Worm (Caenorhabditis elegans) whole organism, L2 larva: ENCODE data around the gene B0496.1.

Experiments
- C34F6.9 ChIP-seq: fragments of 150-350 bp; optimal IDR thresholded peaks from 2 replicates; lab custom pipeline; 2014; ENCODE audit warnings: missing biosample characterization, missing genetic modification characterization
- F13H6.1 ChIP-seq: sonication (generic microtip); optimal IDR thresholded peaks from 2 replicates; lab custom pipeline; 2016; ENCODE audit warnings: missing genetic modification characterization, missing compliant biosample characterization
- R02D3.7 ChIP-seq: fragments of 150-350 bp; optimal IDR thresholded peaks from 2 replicates; lab custom pipeline; 2014; ENCODE audit warnings: missing biosample characterization, missing genetic modification characterization
- Y55F3AM.14 ChIP-seq: fragments of 200-800 bp; sonication (Bioruptor generic); optimal IDR thresholded peaks from 2 replicates; lab custom pipeline; 2018; ENCODE audit warnings: mild to moderate bottlenecking, missing genetic modification characterization, missing compliant biosample characterization
- ZK546.5 ChIP-seq: sonication (generic microtip); optimal IDR thresholded peaks from 2 replicates; lab custom pipeline; 2017; ENCODE audit warnings: missing biosample characterization, missing genetic modification characterization
- alr-1 ChIP-seq: fragments of 150-350 bp; optimal IDR thresholded peaks from 2 replicates; lab custom pipeline; 2014; ENCODE audit warnings: missing biosample characterization, missing genetic modification characterization
- ama-1 ChIP-seq: fragments of 150-350 bp; optimal IDR thresholded peaks from 2 replicates; lab custom pipeline; 2018; ENCODE audit warnings: inconsistent platforms
- blmp-1 ChIP-seq: sonication (generic microtip); optimal IDR thresholded peaks from 2 replicates; lab custom pipeline; 2017; ENCODE audit warnings: missing genetic modification characterization, mild to moderate bottlenecking, missing compliant biosample characterization, antibody characterized with exemption, moderate library complexity; ENCODE audit not compliant: insufficient read depth
- ceh-16 ChIP-seq: fragments of 150-350 bp; optimal IDR thresholded peaks from 2 replicates; lab custom pipeline; 2014; ENCODE audit warnings: missing biosample characterization, missing genetic modification characterization
- ceh-82 ChIP-seq: fragments of 150-350 bp; optimal IDR thresholded peaks from 2 replicates; lab custom pipeline; 2014; ENCODE audit warnings: missing biosample characterization, missing genetic modification characterization
- crh-2 ChIP-seq: sonication (generic microtip); optimal IDR thresholded peaks from 2 replicates; lab custom pipeline; 2017; ENCODE audit warnings: missing biosample characterization, missing genetic modification characterization
- dmd-4 ChIP-seq: sonication (generic microtip); optimal IDR thresholded peaks from 2 replicates; lab custom pipeline; 2017; ENCODE audit warnings: missing biosample characterization, missing genetic modification characterization
- egl-27 ChIP-seq: sonication (generic microtip); optimal IDR thresholded peaks from 3 replicates; lab custom pipeline; 2017; ENCODE audit warnings: missing biosample characterization, missing genetic modification reagents, missing genetic modification characterization
- elt-1 ChIP-seq: fragments of 150-350 bp; optimal IDR thresholded peaks from 2 replicates; lab custom pipeline; 2014; ENCODE audit warnings: missing biosample characterization, missing genetic modification characterization
- elt-3 ChIP-seq: sonication (generic microtip); optimal IDR thresholded peaks from 2 replicates; lab custom pipeline; 2017; ENCODE audit warnings: missing biosample characterization, missing genetic modification characterization
- fos-1 ChIP-seq: fragments of 150-350 bp; optimal IDR thresholded peaks from 2 replicates; lab custom pipeline; 2014; ENCODE audit warnings: missing biosample characterization, missing genetic modification characterization
- lin-11 ChIP-seq: fragments of 150-350 bp; sonication (generic microtip); optimal IDR thresholded peaks from 2 replicates; lab custom pipeline; 2014; ENCODE audit warnings: missing biosample characterization, missing genetic modification characterization, inconsistent platforms, mixed read lengths
- lin-13 ChIP-seq: fragments of 150-350 bp; optimal IDR thresholded peaks from 2 replicates; lab custom pipeline; 2014; ENCODE audit warnings: missing biosample characterization, missing genetic modification reagents, missing genetic modification characterization
- lin-39 ChIP-seq: fragments of 150-350 bp; optimal IDR thresholded peaks from 2 replicates; lab custom pipeline; 2014; ENCODE audit warnings: missing biosample characterization, missing genetic modification reagents, missing genetic modification characterization
- mab-5 ChIP-seq: fragments of 150-350 bp; optimal IDR thresholded peaks from 2 replicates; lab custom pipeline; 2014; ENCODE audit warnings: missing biosample characterization, missing genetic modification characterization
- mbf-1 ChIP-seq: sonication (generic microtip); optimal IDR thresholded peaks from 2 replicates; lab custom pipeline; 2017; ENCODE audit warnings: missing biosample characterization, missing genetic modification characterization
- mdl-1 ChIP-seq, 2 experiments: fragments of 150-350 bp in 1 of 2; sonication (generic microtip) in 1 of 2; optimal IDR thresholded peaks; 2 replicates each; lab custom pipeline; 2017; ENCODE audit warnings: missing biosample characterization in 2 of 2, missing genetic modification characterization in 2 of 2
- nhr-10 ChIP-seq: sonication (generic microtip); optimal IDR thresholded peaks from 2 replicates; lab custom pipeline; 2017; ENCODE audit warnings: missing biosample characterization, missing genetic modification characterization
- nhr-11 ChIP-seq: fragments of 150-350 bp; optimal IDR thresholded peaks from 2 replicates; lab custom pipeline; 2014; ENCODE audit warnings: missing biosample characterization, missing genetic modification characterization
- nhr-12 ChIP-seq: fragments of 150-350 bp; optimal IDR thresholded peaks from 2 replicates; lab custom pipeline; 2014; ENCODE audit warnings: missing biosample characterization, missing genetic modification characterization
- nhr-129 ChIP-seq: fragments of 150-350 bp; optimal IDR thresholded peaks from 2 replicates; lab custom pipeline; 2014; ENCODE audit warnings: missing biosample characterization, missing genetic modification characterization
- nhr-23 ChIP-seq: fragments of 150-350 bp; optimal IDR thresholded peaks from 2 replicates; lab custom pipeline; 2014; ENCODE audit warnings: missing biosample characterization, missing genetic modification reagents, missing genetic modification characterization
- nhr-237 ChIP-seq: fragments of 150-350 bp; optimal IDR thresholded peaks from 2 replicates; lab custom pipeline; 2014; ENCODE audit warnings: missing biosample characterization, missing genetic modification characterization
- nhr-77 ChIP-seq: fragments of 150-350 bp; optimal IDR thresholded peaks from 2 replicates; lab custom pipeline; 2014; ENCODE audit warnings: missing biosample characterization, missing genetic modification characterization
- peb-1 ChIP-seq: fragments of 150-350 bp; optimal IDR thresholded peaks from 2 replicates; lab custom pipeline; 2014; ENCODE audit warnings: missing biosample characterization, missing genetic modification characterization
- sem-4 ChIP-seq: fragments of 150-350 bp; optimal IDR thresholded peaks from 2 replicates; lab custom pipeline; 2014; ENCODE audit warnings: missing biosample characterization, missing genetic modification reagents, missing genetic modification characterization
- sma-3 ChIP-seq: sonication (generic microtip); optimal IDR thresholded peaks from 2 replicates; lab custom pipeline; 2016; ENCODE audit warnings: missing genetic modification reagents, missing genetic modification characterization, missing compliant biosample characterization
- sma-9 ChIP-seq, 2 experiments: fragments of 150-350 bp in 1 of 2; sonication (generic microtip) in 1 of 2; optimal IDR thresholded peaks; 2 replicates each; lab custom pipeline; 2014 to 2016; ENCODE audit warnings: missing genetic modification characterization in 2 of 2, mild to moderate bottlenecking in 1 of 2, missing biosample characterization in 1 of 2, missing compliant biosample characterization in 1 of 2, missing genetic modification reagents in 1 of 2, moderate library complexity in 1 of 2
- snpc-4 ChIP-seq: fragments of 150-350 bp; optimal IDR thresholded peaks from 2 replicates; lab custom pipeline; 2014; ENCODE audit warnings: missing biosample characterization, missing genetic modification characterization
- unc-39 ChIP-seq: fragments of 150-350 bp; optimal IDR thresholded peaks from 2 replicates; lab custom pipeline; 2014; ENCODE audit warnings: missing biosample characterization, missing genetic modification characterization
- unc-55 ChIP-seq: fragments of 150-350 bp; sonication (generic microtip); optimal IDR thresholded peaks from 3 replicates; lab custom pipeline; 2014; ENCODE audit warnings: missing biosample characterization, missing genetic modification reagents, missing genetic modification characterization
- unc-62 ChIP-seq: fragments of 150-350 bp; optimal IDR thresholded peaks from 2 replicates; lab custom pipeline; 2014; ENCODE audit warnings: missing biosample characterization, missing genetic modification reagents, missing genetic modification characterization
- zag-1 ChIP-seq: fragments of 150-350 bp; optimal IDR thresholded peaks from 2 replicates; lab custom pipeline; 2014; ENCODE audit warnings: missing biosample characterization, missing genetic modification characterization
- ztf-1 ChIP-seq: fragments of 200-800 bp; sonication (Bioruptor generic); conservative IDR thresholded peaks from 2 replicates; pipeline ENCODE4 v1.3.6; 2022; ENCODE audit warnings: missing genetic modification characterization, missing compliant biosample characterization
- ztf-11 ChIP-seq: sonication (generic microtip); optimal IDR thresholded peaks from 2 replicates; lab custom pipeline; 2017; ENCODE audit warnings: missing biosample characterization, missing genetic modification characterization
- ztf-4 ChIP-seq: fragments of 150-350 bp; optimal IDR thresholded peaks from 2 replicates; lab custom pipeline; 2014; ENCODE audit warnings: missing biosample characterization, missing genetic modification characterization

Gene B0496.1

DNA sequence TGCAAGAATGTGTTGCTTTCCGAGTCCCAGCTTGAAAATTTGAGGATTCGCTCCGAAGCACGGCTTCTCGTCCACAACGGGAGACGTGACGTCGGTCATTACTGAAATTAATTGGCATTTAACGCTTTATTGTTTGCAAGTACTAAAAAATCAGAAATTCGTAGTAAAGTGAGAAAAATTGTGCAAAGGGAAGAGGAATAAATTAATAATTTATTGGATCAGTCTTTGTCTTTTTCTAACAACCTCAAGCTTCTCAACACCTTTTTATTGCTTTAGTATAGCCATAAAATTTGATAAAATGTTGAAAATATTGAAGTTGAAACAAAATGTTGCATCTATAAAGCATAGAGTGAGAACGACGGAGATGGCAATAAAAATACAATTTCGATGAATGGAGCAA lies 5.2 kb downstream of the B0496.1 start, which contains the start of gene tes-1:
Gene tes-1 (minus strand): TSS at position 101 of the 400 bp plus-strand sequence.
- TF ChIP-seq lin-39 (tag; lab: Kevin White, UChicago) (no peak), ztf-4 (tag; lab: Kevin White, UChicago) (no peak), fos-1 (tag; lab: Kevin White, UChicago) (no peak), unc-62 (GFP tag; lab: Kevin White, UChicago) (no peak), lin-13 (GFP tag; lab: Kevin White, UChicago) (no peak), ama-1 (lab: Kevin White, UChicago) (no peak), ceh-82 (tag; lab: Kevin White, UChicago) (no peak), nhr-129 (tag; lab: Kevin White, UChicago) (no peak), nhr-10 (tag; lab: Kevin White, UChicago) (no peak), alr-1 (tag; lab: Kevin White, UChicago) (no peak), ztf-11 (tag; lab: Kevin White, UChicago) (no peak)
- TF ChIP-seq, all 48 proteins: peak for 0

DNA sequence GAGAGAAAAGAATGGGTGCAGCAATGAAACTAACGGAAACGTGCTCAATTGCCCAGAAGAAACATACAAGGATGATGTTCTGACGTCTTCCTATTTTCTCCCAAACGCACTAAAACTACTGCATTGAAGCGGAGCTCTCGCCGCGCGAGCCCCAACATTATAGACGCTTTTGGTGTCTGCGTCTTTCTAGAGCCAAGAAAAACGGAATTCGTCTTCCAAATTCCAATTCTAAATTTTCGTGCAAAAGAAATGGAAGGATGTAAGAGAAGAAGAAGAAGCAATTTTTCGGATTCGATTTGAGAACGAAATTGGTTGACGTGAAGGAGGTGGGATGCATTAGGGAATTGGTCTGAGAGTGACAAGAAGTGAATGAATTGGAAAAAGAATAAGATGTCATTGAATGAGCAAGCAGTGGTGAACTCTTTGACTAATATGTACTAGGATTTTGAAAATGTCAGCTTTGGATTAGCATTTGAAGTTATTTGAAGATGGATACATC lies 7.6 kb downstream of the B0496.1 start:
- TF ChIP-seq alr-1 (tag; lab: Kevin White, UChicago) = no peak
- no peak for TF ChIP-seq unc-62 (GFP tag; lab: Kevin White, UChicago)
- no peak for TF ChIP-seq blmp-1 (tag; lab: Kevin White, UChicago)
- TF ChIP-seq crh-2 (tag; lab: Kevin White, UChicago) = no peak
- TF ChIP-seq ztf-1 (GFP tag; lab: Robert Waterston, UW) = no peak
- peak; percentile 12 for TF ChIP-seq sem-4
- peak; percentile 69 for TF ChIP-seq unc-55 (GFP tag; lab: Kevin White, UChicago)
- no peak for TF ChIP-seq nhr-11 (tag; lab: Kevin White, UChicago)
- TF ChIP-seq mdl-1 (tag; optimal IDR thresholded peaks at IDR 0.05; lab: Kevin White, UChicago) = no peak
- no peak for TF ChIP-seq snpc-4 (tag; lab: Kevin White, UChicago)
- TF ChIP-seq F13H6.1 (tag; lab: Kevin White, UChicago) = no peak
- TF ChIP-seq nhr-77 = no peak
- no peak for TF ChIP-seq ceh-16
- TF ChIP-seq nhr-129 (tag; lab: Kevin White, UChicago) = peak; percentile 15
- TF ChIP-seq lin-39 (tag; lab: Kevin White, UChicago) = no peak
- TF ChIP-seq lin-11 (tag; lab: Kevin White, UChicago) = no peak
- TF ChIP-seq nhr-237 = no peak
- TF ChIP-seq elt-1 (tag; lab: Kevin White, UChicago) = no peak
- no peak for TF ChIP-seq nhr-23
- TF ChIP-seq R02D3.7 (tag; lab: Kevin White, UChicago) = no peak
- no peak for TF ChIP-seq peb-1
- no peak for TF ChIP-seq mab-5 (tag; lab: Kevin White, UChicago)
- no peak for TF ChIP-seq egl-27 (tag; lab: Kevin White, UChicago)
- TF ChIP-seq zag-1 = no peak
- no peak for TF ChIP-seq ama-1 (lab: Kevin White, UChicago)
- TF ChIP-seq ZK546.5 (tag; lab: Kevin White, UChicago) = no peak
- no peak for TF ChIP-seq Y55F3AM.14 (GFP tag; lab: Kevin White, UChicago)
- no peak for TF ChIP-seq unc-39 (tag; lab: Kevin White, UChicago)
- peak; percentile 6 for TF ChIP-seq sma-9 (GFP tag; optimal IDR thresholded peaks at IDR 0.05; lab: Kevin White, UChicago)
- TF ChIP-seq sma-9 (tag; optimal IDR thresholded peaks at IDR 0.05; lab: Kevin White, UChicago) = no peak
- no peak for TF ChIP-seq nhr-12
- no peak for TF ChIP-seq fos-1 (tag; lab: Kevin White, UChicago)

DNA sequence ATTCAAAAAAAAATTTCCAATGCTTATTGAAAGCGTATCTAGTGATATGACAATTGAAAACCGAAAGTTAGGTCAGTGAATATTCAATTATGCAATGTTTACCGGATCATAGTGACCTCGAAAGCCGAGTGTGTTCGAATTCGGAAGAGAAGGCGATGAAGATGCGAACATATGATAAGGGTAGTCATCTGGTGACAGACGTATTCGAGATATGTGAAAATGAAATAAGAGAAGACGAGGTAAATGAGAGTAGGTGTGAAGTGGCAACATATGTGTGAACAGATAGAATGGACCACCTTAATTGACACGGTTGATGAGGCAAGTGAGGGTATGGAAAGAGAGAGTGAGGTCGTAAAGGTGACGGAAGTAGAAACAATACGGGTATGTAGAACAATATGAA lies 8.8 kb downstream of the B0496.1 start:
- TF ChIP-seq nhr-23 (no peak), unc-62 (GFP tag; lab: Kevin White, UChicago) (no peak), dmd-4 (tag; lab: Kevin White, UChicago) (no peak), sma-3 (no peak), elt-3 (tag; lab: Kevin White, UChicago) (no peak), nhr-11 (tag; lab: Kevin White, UChicago) (no peak), snpc-4 (tag; lab: Kevin White, UChicago) (no peak), nhr-237 (no peak), C34F6.9 (tag; lab: Kevin White, UChicago) (no peak), lin-11 (tag; lab: Kevin White, UChicago) (no peak), mbf-1 (tag; lab: Kevin White, UChicago) (no peak), elt-1 (tag; lab: Kevin White, UChicago) (no peak), zag-1 (no peak)
